Worm (Caenorhabditis elegans) whole organism, midembryonic: ENCODE measurements around the gene clec-151.

Source experiments
- T22C8.4 ChIP-seq: fragments of 200-800 bp; sonication (Bioruptor generic); IDR thresholded peaks from 2 replicates; pipeline ENCODE4 v1.3.6; 2022; ENCODE audit warnings: missing genetic modification characterization, missing compliant biosample characterization
- cog-1 ChIP-seq: sonication (generic microtip); optimal IDR thresholded peaks from 2 replicates; lab custom pipeline; 2016; ENCODE audit warnings: missing genetic modification characterization, missing compliant biosample characterization
- flt-1 ChIP-seq: fragments of 200-800 bp; sonication (Bioruptor generic); IDR thresholded peaks from 2 replicates; pipeline ENCODE4 v1.3.6; 2022; ENCODE audit warnings: missing genetic modification characterization, missing compliant biosample characterization
- klf-2 ChIP-seq: fragments of 200-800 bp; sonication (Bioruptor generic); conservative IDR thresholded peaks from 2 replicates; pipeline ENCODE4 v1.3.6; 2022; ENCODE audit warnings: missing genetic modification reagents, missing genetic modification characterization, missing compliant biosample characterization
- med-1 ChIP-seq: sonication (generic microtip); optimal IDR thresholded peaks from 2 replicates; lab custom pipeline; 2017; ENCODE audit warnings: missing genetic modification characterization, mild to moderate bottlenecking, missing compliant biosample characterization, antibody characterized with exemption, missing genetic modification reagents; ENCODE audit not compliant: insufficient read depth
- tab-1 ChIP-seq: fragments of 200-800 bp; sonication (Bioruptor generic); IDR thresholded peaks from 2 replicates; pipeline ENCODE4 v1.3.6; 2022; ENCODE audit warnings: missing genetic modification characterization, missing compliant biosample characterization
- ztf-23 ChIP-seq: fragments of 200-800 bp; sonication (Bioruptor generic); IDR thresholded peaks from 2 replicates; pipeline ENCODE4 v1.3.6; 2022; ENCODE audit warnings: missing genetic modification reagents, missing genetic modification characterization, missing compliant biosample characterization
- ztf-29 ChIP-seq: fragments of 200-800 bp; sonication (Bioruptor generic); IDR thresholded peaks from 2 replicates; pipeline ENCODE4 v1.3.6; 2022; ENCODE audit warnings: missing genetic modification reagents, missing genetic modification characterization, missing compliant biosample characterization

ce11 chrIII:4679963-4680484, 51.8 kb downstream of the clec-151 start, which contains the start of gene srg-11:
- no peak for TF ChIP-seq flt-1 (GFP tag; lab: Robert Waterston, UW)
- no peak for TF ChIP-seq ztf-23 (GFP tag; lab: Robert Waterston, UW)
- TF ChIP-seq ztf-29 (GFP tag; lab: Robert Waterston, UW), result no peak
- TF ChIP-seq klf-2 (GFP tag; lab: Robert Waterston, UW), result no peak
- no peak for TF ChIP-seq cog-1 (tag; lab: Kevin White, UChicago)
- TF ChIP-seq T22C8.4, result no peak
- TF ChIP-seq med-1 (GFP tag; lab: Kevin White, UChicago), result no peak
- TF ChIP-seq tab-1 (GFP tag; lab: Robert Waterston, UW), result no peak
